Worm (Caenorhabditis elegans): ENCODE measurements around the gene gst-9.
"Not testable (repeated sequence)": the region's sequence is repeated elsewhere in the genome, so short reads cannot be mapped to it uniquely, and the experiment has no call there.

gst-9 gene

DNA sequence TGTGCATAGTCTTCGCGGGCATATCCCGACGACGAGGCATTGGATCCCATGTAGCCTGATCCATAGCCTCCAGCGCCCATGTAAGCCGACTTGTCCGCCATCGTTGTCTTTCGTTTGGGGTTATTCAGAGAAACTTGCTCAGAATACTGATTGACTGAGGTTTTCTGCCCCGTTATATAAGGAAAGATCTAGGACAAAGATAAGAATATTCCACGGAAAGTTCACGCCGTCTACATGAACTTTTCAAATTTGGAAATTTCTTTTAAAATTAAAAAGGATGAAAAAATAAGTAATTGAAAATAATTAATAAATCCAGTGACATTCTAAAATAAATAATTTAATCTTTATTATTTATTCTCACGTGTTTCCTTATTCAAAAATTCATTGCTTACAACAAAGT lies 31.1 kb upstream of the gst-9 start, which contains the start of the genes nspd-5 and F11G11.4:
TSS of gene nspd-5 (minus strand) at position 101 of the 400 bp plus-strand sequence.
TSS of gene F11G11.4 (plus strand) at position 335 of the 400 bp plus-strand sequence.
- TF ChIP-seq elt-1 (tag; optimal IDR thresholded peaks at IDR 0.05; ENCODE audit: borderline replicate concordance, insufficient read depth); mls-2 (tag; optimal IDR thresholded peaks at IDR 0.05); mep-1 (tag; optimal IDR thresholded peaks at IDR 0.05): not testable (repeated sequence)

- TF ChIP-seq lin-13 (tag; optimal IDR thresholded peaks at IDR 0.05): no peak
- TF ChIP-seq mls-2 (tag; optimal IDR thresholded peaks at IDR 0.05): no peak
- TF ChIP-seq lin-32 (GFP tag; optimal IDR thresholded peaks at IDR 0.05): no peak
- TF ChIP-seq cnd-1 (tag; optimal IDR thresholded peaks at IDR 0.05): no peak
- TF ChIP-seq lsy-2 (tag; optimal IDR thresholded peaks at IDR 0.05): no peak
- TF ChIP-seq blmp-1 (tag; optimal IDR thresholded peaks at IDR 0.05): no peak
Observed at ce11 chrII:4863357-4863756, 28.0 kb upstream of the gst-9 start, which contains the start of the genes mpst-4 and F11G11.14. TSS of gene mpst-4 (minus strand) at chrII:4863457. TSS of gene F11G11.14 (plus strand) at chrII:4863681.

- TF ChIP-seq lin-13 (tag; optimal IDR thresholded peaks at IDR 0.05) (no peak), drap-1 (GFP tag; optimal IDR thresholded peaks at IDR 0.05) (no peak)
Observed at ce11 chrII:4866045-4866444, 25.3 kb upstream of the gst-9 start.

ce11 chrII:4867476-4867875 lies 23.9 kb upstream of the gst-9 start, which contains the start of gene col-17:
TSS of gene col-17 (minus strand) at chrII:4867576.
- TF ChIP-seq lsy-2 (tag; optimal IDR thresholded peaks at IDR 0.05) (no peak), lin-13 (tag; optimal IDR thresholded peaks at IDR 0.05) (no peak), snpc-4 (tag; optimal IDR thresholded peaks at IDR 0.05) (no peak), nhr-2 (tag; optimal IDR thresholded peaks at IDR 0.05) (no peak), nhr-28 (tag; optimal IDR thresholded peaks at IDR 0.05) (no peak), mls-2 (tag; optimal IDR thresholded peaks at IDR 0.05) (no peak), hlh-1 (tag; optimal IDR thresholded peaks at IDR 0.05) (no peak), zip-8 (tag; optimal IDR thresholded peaks at IDR 0.05) (no peak), M03D4.4 (tag; optimal IDR thresholded peaks at IDR 0.05) (no peak), nhr-237 (tag; optimal IDR thresholded peaks at IDR 0.05) (no peak), sem-2 (GFP tag; optimal IDR thresholded peaks at IDR 0.05) (no peak), elt-3 (tag; optimal IDR thresholded peaks at IDR 0.05) (no peak), blmp-1 (tag; optimal IDR thresholded peaks at IDR 0.05) (no peak), flh-1 (GFP tag; optimal IDR thresholded peaks at IDR 0.05) (no peak), pha-4 (tag; optimal IDR thresholded peaks at IDR 0.05) (no peak), drap-1 (GFP tag; optimal IDR thresholded peaks at IDR 0.05) (no peak), ceh-43 (GFP tag; optimal IDR thresholded peaks at IDR 0.05) (no peak)

- no peak for TF ChIP-seq nhr-237 (tag; optimal IDR thresholded peaks at IDR 0.05)
- TF ChIP-seq snpc-4 (tag; optimal IDR thresholded peaks at IDR 0.05): no peak
- TF ChIP-seq ztf-11 (tag; optimal IDR thresholded peaks at IDR 0.05): no peak
Observed at ce11 chrII:4869793-4870343, 21.5 kb upstream of the gst-9 start.

ce11 chrII:4870691-4871090 lies 20.7 kb upstream of the gst-9 start, which contains the start of gene col-20:
TSS of gene col-20 (minus strand) at chrII:4870791.
- TF ChIP-seq nhr-28 (tag; optimal IDR thresholded peaks at IDR 0.05): no peak
- TF ChIP-seq sem-2 (GFP tag; optimal IDR thresholded peaks at IDR 0.05): no peak
- no peak for TF ChIP-seq cnd-1 (tag; optimal IDR thresholded peaks at IDR 0.05)
- no peak for TF ChIP-seq mep-1 (tag; optimal IDR thresholded peaks at IDR 0.05)
- no peak for TF ChIP-seq lin-32 (GFP tag; optimal IDR thresholded peaks at IDR 0.05)

DNA sequence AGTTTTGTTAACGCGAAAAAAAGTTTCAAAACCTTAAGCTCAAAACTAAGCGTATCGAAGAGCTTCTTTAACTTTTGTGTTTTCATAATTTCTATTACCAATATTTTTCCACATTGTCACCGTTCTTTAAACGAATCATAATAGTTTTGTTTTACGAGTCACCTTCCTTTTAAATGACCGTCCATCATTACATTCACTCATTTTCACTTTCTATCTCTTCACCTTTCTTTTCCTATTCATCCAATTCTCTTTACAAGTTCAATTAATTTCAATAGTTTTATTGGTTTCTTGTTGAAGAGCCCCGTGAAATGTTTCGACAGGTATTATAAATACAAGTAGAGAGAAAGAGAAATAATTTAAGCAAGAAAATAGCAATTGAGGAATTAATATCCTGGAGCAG lies 19.6 kb upstream of the gst-9 start:
- no peak for TF ChIP-seq lin-13 (tag; optimal IDR thresholded peaks at IDR 0.05)
- no peak for TF ChIP-seq lsy-2 (tag; optimal IDR thresholded peaks at IDR 0.05)
- no peak for TF ChIP-seq ham-2 (GFP tag; optimal IDR thresholded peaks at IDR 0.05)
- TF ChIP-seq ztf-11 (tag; optimal IDR thresholded peaks at IDR 0.05): no peak
- no peak for TF ChIP-seq nhr-12 (tag; optimal IDR thresholded peaks at IDR 0.05)
- no peak for TF ChIP-seq nhr-237 (tag; optimal IDR thresholded peaks at IDR 0.05)
- no peak for TF ChIP-seq mep-1 (tag; optimal IDR thresholded peaks at IDR 0.05)
- TF ChIP-seq ces-1 (GFP tag; optimal IDR thresholded peaks at IDR 0.05): no peak
- no peak for TF ChIP-seq nhr-76 (tag; optimal IDR thresholded peaks at IDR 0.05)
- TF ChIP-seq nhr-28 (tag; optimal IDR thresholded peaks at IDR 0.05): no peak

All from whole organism, mixed stage, embryonic.